Worm (Caenorhabditis elegans): ENCODE results near the gene sur-7.

sur-7 gene

DNA sequence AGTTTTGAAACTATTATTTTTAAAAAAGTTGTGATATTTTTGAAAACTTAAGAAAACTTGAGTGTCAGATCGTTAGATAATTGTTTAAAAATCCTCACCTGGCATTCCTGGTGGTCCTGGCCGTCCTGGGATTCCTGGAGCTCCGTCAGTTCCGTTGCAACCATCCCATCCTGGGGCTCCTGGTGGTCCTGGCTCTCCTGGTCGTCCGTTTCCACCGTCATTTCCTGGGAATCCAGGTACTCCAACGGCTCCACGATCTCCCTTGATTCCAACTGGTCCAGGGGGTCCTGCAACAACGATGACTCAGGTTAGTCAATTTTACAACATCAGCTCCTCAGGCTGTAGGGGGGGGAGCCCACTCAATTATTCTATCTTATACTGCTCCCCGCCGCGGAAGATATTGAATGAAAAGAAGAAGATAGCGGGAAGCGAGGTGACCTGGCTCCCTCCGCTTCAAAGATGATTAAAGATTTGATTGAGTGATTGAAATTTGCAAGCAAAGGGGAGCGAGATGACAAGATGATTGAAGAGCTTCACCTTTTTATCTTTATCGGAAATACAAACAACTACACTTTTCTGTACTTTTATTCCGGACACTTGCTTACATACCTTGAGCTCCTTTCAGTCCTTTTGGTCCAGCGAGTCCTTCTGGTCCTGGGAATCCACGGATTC, 11.4 kb downstream of the sur-7 start:
- TF ChIP-seq med-1 (GFP tag; optimal IDR thresholded peaks at IDR 0.05; ENCODE audit: insufficient read depth) = no peak
- TF ChIP-seq flt-1 (GFP tag; IDR thresholded peaks at IDR 0.05) = 0 out of 2 replicates have a peak, but pooled peaks have one; percentile 55

DNA sequence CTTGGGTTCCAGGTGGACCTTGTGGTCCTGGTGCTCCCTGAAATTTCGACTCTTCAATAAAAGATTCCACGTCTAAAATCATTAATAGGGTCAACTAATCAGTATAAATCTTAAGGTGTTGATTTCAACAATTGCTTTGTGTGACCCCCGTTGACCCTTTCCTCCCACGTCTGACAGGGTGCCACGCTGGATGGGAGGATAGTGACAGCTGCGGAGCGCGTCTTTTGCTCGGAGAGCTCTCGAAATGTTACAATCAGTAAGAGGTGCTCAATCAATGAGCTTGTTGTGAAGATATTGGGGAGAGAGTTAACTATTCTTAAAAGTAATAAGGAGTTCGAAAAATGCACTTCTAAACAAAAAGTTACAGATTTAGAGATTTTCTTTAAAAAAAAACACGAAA, 12.0 kb downstream of the sur-7 start:
- no peak for TF ChIP-seq ref-1 (GFP tag; conservative IDR thresholded peaks at IDR 0.05)
- TF ChIP-seq tab-1 (GFP tag; IDR thresholded peaks at IDR 0.05) = no peak
- no peak for TF ChIP-seq klf-2 (GFP tag; conservative IDR thresholded peaks at IDR 0.05)
- TF ChIP-seq flt-1 (GFP tag; IDR thresholded peaks at IDR 0.05) = no peak
- TF ChIP-seq T22C8.4 (GFP tag; IDR thresholded peaks at IDR 0.05) = no peak
- no peak for TF ChIP-seq med-1 (GFP tag; optimal IDR thresholded peaks at IDR 0.05; ENCODE audit: insufficient read depth)
- no peak for TF ChIP-seq ztf-29 (GFP tag; IDR thresholded peaks at IDR 0.05)
- no peak for TF ChIP-seq ztf-23 (GFP tag; IDR thresholded peaks at IDR 0.05)
- TF ChIP-seq cog-1 (tag; optimal IDR thresholded peaks at IDR 0.05) = no peak

DNA sequence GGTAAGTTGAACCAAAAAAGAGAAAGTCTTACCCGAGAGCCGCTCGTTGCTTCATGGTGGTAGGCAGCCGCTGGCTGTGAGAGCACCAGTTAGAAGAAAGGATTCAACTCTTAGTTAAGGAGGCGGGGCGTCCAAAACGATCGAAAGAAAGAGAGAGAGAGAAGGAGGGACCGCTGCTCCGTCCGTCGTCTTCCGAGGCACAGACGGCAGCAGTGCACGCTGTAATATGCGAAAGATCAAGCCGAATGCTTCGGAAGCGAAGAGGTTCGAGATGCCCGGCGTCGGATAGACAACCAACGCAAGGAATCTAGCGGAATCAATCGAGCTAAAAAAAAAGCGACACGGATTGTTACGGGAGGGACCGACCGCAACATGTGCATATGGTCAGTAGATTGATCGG, 12.9 kb downstream of the sur-7 start, which contains the start of gene let-2:
TSS of gene let-2 (minus strand) at position 68 of the 400 bp plus-strand sequence.
- TF ChIP-seq flt-1 (GFP tag; IDR thresholded peaks at IDR 0.05) = 0 out of 2 replicates have a peak, but pooled peaks have one; percentile 16
- no peak for TF ChIP-seq T22C8.4 (GFP tag; IDR thresholded peaks at IDR 0.05)

DNA sequence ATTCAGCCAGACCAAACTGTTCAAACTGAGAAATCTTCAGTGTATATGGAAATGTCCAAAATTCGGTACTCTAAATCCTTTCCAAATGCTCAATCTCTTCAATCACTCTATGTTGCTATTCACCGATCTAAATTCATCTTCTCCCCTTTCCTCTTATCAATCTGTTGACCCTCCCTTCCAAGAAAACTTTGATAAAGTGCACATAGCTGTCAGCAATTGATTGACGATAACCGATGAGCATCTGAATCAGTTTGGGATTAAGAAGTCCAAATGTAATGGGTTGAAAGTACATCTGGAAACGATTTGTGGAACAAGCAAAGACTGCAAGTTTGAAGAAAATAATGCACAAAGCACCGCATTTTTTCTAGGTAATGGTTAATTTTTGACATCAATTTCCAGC, 13.6 kb downstream of the sur-7 start:
- TF ChIP-seq med-1 (GFP tag; optimal IDR thresholded peaks at IDR 0.05; ENCODE audit: insufficient read depth) = no peak
- no peak for TF ChIP-seq flt-1 (GFP tag; IDR thresholded peaks at IDR 0.05)
- no peak for TF ChIP-seq tab-1 (GFP tag; IDR thresholded peaks at IDR 0.05)
- no peak for TF ChIP-seq klf-2 (GFP tag; conservative IDR thresholded peaks at IDR 0.05)
- no peak for TF ChIP-seq cog-1 (tag; optimal IDR thresholded peaks at IDR 0.05)
- TF ChIP-seq ztf-23 (GFP tag; IDR thresholded peaks at IDR 0.05) = no peak
- TF ChIP-seq ref-1 (GFP tag; conservative IDR thresholded peaks at IDR 0.05) = no peak
- no peak for TF ChIP-seq ztf-29 (GFP tag; IDR thresholded peaks at IDR 0.05)
- TF ChIP-seq T22C8.4 (GFP tag; IDR thresholded peaks at IDR 0.05) = no peak

DNA sequence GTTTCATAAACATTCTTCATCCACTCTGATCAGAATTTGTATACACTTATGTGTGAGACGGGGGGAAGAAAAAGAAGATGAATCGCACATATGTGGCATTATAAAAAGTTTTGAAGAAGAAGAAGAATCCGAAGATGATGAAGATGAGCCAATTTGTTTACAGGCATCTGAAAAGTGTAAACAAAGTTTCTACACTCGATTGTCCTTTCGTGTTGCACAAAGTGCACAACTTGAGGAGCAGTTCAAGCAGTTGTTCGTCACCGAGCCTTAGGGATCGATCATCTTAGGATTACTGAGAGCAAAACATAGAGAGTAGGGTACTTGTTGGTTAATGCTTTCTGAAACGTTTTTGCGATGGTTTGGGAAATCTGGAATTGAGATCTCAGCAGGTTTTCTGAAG, 14.7 kb downstream of the sur-7 start:
- TF ChIP-seq klf-2 (GFP tag; conservative IDR thresholded peaks at IDR 0.05) = no peak
- no peak for TF ChIP-seq T22C8.4 (GFP tag; IDR thresholded peaks at IDR 0.05)
- no peak for TF ChIP-seq flt-1 (GFP tag; IDR thresholded peaks at IDR 0.05)
- TF ChIP-seq med-1 (GFP tag; optimal IDR thresholded peaks at IDR 0.05; ENCODE audit: insufficient read depth) = no peak
- TF ChIP-seq tab-1 (GFP tag; IDR thresholded peaks at IDR 0.05) = no peak
- TF ChIP-seq ztf-23 (GFP tag; IDR thresholded peaks at IDR 0.05) = no peak
- no peak for TF ChIP-seq cog-1 (tag; optimal IDR thresholded peaks at IDR 0.05)
- TF ChIP-seq ref-1 (GFP tag; conservative IDR thresholded peaks at IDR 0.05) = no peak
- no peak for TF ChIP-seq ztf-29 (GFP tag; IDR thresholded peaks at IDR 0.05)

DNA sequence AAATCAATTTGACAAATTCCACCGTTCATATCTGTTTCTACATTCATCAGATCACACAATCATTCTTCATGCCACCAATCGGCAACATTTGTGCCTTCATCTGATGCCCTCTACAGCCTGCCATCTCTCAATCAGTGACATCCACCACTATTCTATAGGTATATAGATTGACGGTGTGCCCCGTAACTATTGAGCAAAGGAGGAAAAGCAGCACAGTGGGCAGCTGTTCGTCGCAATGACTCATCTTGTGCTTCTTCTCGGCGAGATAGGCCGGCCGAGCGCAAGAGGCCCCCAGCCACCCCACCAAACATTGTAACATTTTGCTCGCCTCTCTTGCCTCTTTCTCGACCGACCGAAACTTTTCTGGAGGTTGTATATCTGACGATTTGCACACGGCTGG, 15.7 kb downstream of the sur-7 start:
- TF ChIP-seq T22C8.4 (GFP tag; IDR thresholded peaks at IDR 0.05) (no peak), ztf-23 (GFP tag; IDR thresholded peaks at IDR 0.05) (no peak), ref-1 (GFP tag; conservative IDR thresholded peaks at IDR 0.05) (0 out of 2 replicates have a peak, but pooled peaks have one; percentile 6), cog-1 (tag; optimal IDR thresholded peaks at IDR 0.05) (peak; percentile 1), tab-1 (GFP tag; IDR thresholded peaks at IDR 0.05) (0 out of 2 replicates have a peak, but pooled peaks have one; percentile 15), med-1 (GFP tag; optimal IDR thresholded peaks at IDR 0.05; ENCODE audit: insufficient read depth) (no peak), ztf-29 (GFP tag; IDR thresholded peaks at IDR 0.05) (no peak), flt-1 (GFP tag; IDR thresholded peaks at IDR 0.05) (no peak), klf-2 (GFP tag; conservative IDR thresholded peaks at IDR 0.05) (no peak)

DNA sequence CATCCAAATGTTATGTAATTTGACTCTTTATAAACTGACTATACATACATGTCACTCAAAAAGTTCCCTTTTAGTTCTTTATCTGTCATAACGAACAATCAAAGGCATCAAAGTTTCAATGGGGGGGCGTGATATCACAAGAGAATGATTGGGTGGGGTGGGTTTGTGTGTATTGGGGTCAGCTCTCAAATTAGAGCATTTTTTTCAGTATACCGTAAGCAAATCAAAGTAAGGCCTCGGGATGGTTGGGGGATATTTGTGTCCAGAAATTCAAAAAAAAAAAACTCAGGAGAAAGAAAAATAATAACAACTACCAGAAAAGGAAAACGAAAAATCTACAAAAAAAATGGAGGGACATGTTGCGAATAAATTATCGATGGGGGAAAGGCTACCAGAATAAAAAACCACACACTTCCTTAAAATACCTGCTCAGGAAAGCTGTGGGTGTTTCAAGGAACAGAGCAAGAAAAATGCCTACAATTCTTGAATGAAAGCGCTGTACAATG, 22.1 kb downstream of the sur-7 start, which contains the start of gene F01G12.18:
TSS of gene F01G12.18 (minus strand) at position 51 of the 506 bp plus-strand sequence.
- TF ChIP-seq klf-2 (GFP tag; conservative IDR thresholded peaks at IDR 0.05) (no peak), ztf-29 (GFP tag; IDR thresholded peaks at IDR 0.05) (no peak), flt-1 (GFP tag; IDR thresholded peaks at IDR 0.05) (no peak), tab-1 (GFP tag; IDR thresholded peaks at IDR 0.05) (no peak), med-1 (GFP tag; optimal IDR thresholded peaks at IDR 0.05; ENCODE audit: insufficient read depth) (no peak), T22C8.4 (GFP tag; IDR thresholded peaks at IDR 0.05) (no peak), ref-1 (GFP tag; conservative IDR thresholded peaks at IDR 0.05) (no peak), cog-1 (tag; optimal IDR thresholded peaks at IDR 0.05) (no peak), ztf-23 (GFP tag; IDR thresholded peaks at IDR 0.05) (no peak)

DNA sequence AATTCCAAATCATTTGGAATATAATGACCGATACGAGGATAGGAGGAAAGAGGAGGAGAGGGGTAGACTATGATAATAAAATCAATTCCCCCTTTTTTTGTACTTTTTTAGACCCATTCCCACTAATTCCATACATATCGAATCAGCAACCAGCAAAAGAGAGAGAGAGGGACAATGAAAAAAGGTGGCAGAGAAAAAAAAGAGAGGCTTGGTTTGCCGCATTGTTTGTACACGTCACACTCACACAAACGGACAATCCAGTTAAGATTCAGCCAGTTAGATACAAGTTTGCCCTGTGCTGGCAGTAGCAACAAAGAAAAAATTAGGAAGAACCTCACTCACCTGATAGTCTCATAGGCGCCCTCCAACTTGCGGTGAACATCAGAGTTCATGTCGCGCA, 24.5 kb downstream of the sur-7 start:
- TF ChIP-seq med-1 (GFP tag; optimal IDR thresholded peaks at IDR 0.05; ENCODE audit: insufficient read depth) (no peak), ztf-23 (GFP tag; IDR thresholded peaks at IDR 0.05) (no peak), tab-1 (GFP tag; IDR thresholded peaks at IDR 0.05) (no peak), T22C8.4 (GFP tag; IDR thresholded peaks at IDR 0.05) (no peak), ref-1 (GFP tag; conservative IDR thresholded peaks at IDR 0.05) (no peak), klf-2 (GFP tag; conservative IDR thresholded peaks at IDR 0.05) (no peak), cog-1 (tag; optimal IDR thresholded peaks at IDR 0.05) (no peak), flt-1 (GFP tag; IDR thresholded peaks at IDR 0.05) (no peak), ztf-29 (GFP tag; IDR thresholded peaks at IDR 0.05) (no peak)

DNA sequence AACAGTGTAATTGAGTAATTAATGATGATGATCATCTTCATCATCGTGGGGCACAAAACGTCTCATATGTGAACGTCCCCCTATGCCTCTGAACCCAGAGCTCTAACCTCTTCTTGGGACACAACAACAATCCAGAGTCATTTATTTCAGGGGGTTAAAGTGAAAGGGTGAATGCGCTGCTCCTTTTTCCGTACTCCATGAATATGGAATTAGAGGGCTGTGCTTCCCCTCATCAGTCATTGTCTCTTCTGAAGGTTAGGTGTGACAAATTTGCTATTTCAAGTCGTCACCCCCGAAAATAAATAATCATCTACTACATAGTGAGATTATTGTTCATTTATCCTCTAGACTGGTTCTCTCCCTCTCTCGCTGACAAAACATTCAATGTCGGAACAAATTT, 25.9 kb downstream of the sur-7 start:
- TF ChIP-seq med-1 (GFP tag; optimal IDR thresholded peaks at IDR 0.05; ENCODE audit: insufficient read depth) (no peak), ztf-29 (GFP tag; IDR thresholded peaks at IDR 0.05) (no peak), tab-1 (GFP tag; IDR thresholded peaks at IDR 0.05) (no peak), ref-1 (GFP tag; conservative IDR thresholded peaks at IDR 0.05) (no peak), cog-1 (tag; optimal IDR thresholded peaks at IDR 0.05) (no peak), flt-1 (GFP tag; IDR thresholded peaks at IDR 0.05) (no peak), ztf-23 (GFP tag; IDR thresholded peaks at IDR 0.05) (no peak), klf-2 (GFP tag; conservative IDR thresholded peaks at IDR 0.05) (no peak), T22C8.4 (GFP tag; IDR thresholded peaks at IDR 0.05) (no peak)

DNA sequence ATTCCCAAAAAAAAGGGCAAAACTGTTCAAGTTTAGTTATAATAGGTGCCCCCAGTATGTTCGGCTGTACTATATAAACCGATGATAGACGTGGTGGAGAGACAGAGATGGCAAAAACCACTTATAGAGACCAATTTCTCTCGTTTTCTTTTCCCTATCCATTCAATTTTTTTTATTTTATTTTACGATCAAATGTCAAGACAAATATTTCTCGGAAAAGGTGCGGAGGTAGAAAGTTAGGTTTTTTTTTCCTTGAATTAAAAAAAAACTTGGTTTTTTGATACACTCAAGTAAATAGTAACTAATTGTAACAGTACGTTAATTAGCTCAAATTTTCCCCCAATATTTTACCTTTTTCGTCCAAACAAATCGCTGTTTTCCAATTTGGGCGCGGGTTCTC, 26.4 kb downstream of the sur-7 start:
- TF ChIP-seq cog-1 (tag; optimal IDR thresholded peaks at IDR 0.05) (no peak), ztf-29 (GFP tag; IDR thresholded peaks at IDR 0.05) (no peak), ref-1 (GFP tag; conservative IDR thresholded peaks at IDR 0.05) (no peak), T22C8.4 (GFP tag; IDR thresholded peaks at IDR 0.05) (no peak), klf-2 (GFP tag; conservative IDR thresholded peaks at IDR 0.05) (no peak), tab-1 (GFP tag; IDR thresholded peaks at IDR 0.05) (no peak), ztf-23 (GFP tag; IDR thresholded peaks at IDR 0.05) (no peak), med-1 (GFP tag; optimal IDR thresholded peaks at IDR 0.05; ENCODE audit: insufficient read depth) (no peak), flt-1 (GFP tag; IDR thresholded peaks at IDR 0.05) (no peak)
